Worm (Caenorhabditis elegans) whole organism, L1 larva: ENCODE measurements around the gene B0281.6.

ENCODE experiments used
- C04F5.9 ChIP-seq: sonication (generic microtip); optimal IDR thresholded peaks from 2 replicates; lab custom pipeline; 2016; ENCODE audit warnings: missing genetic modification characterization, missing compliant biosample characterization
- aha-1 ChIP-seq: fragments of 150-350 bp; optimal IDR thresholded peaks from 2 replicates; lab custom pipeline; 2014; ENCODE audit warnings: missing biosample characterization, missing genetic modification characterization
- aly-2 ChIP-seq: fragments of 150-350 bp; optimal IDR thresholded peaks from 2 replicates; lab custom pipeline; 2014; ENCODE audit warnings: missing biosample characterization, missing genetic modification characterization
- ama-1 ChIP-seq: fragments of 150-350 bp; optimal IDR thresholded peaks from 2 replicates; lab custom pipeline; 2014
- ceh-63 ChIP-seq: fragments of 200-800 bp; sonication (Bioruptor generic); optimal IDR thresholded peaks from 2 replicates; lab custom pipeline; 2018; ENCODE audit warnings: mild to moderate bottlenecking, missing genetic modification characterization, missing compliant biosample characterization
- ceh-82 ChIP-seq, 3 experiments: fragments of 150-350 bp in 1 of 3; sonication (generic microtip) in 2 of 3; optimal IDR thresholded peaks; 2 replicates each; lab custom pipeline; 2014 to 2017; ENCODE audit warnings: missing biosample characterization in 3 of 3, missing genetic modification characterization in 3 of 3
- ceh-88 ChIP-seq: fragments of 200-800 bp; sonication (Bioruptor generic); IDR thresholded peaks from 2 replicates; pipeline ENCODE4 v1.3.6; 2022; ENCODE audit warnings: missing genetic modification characterization, missing compliant biosample characterization
- dsc-1 ChIP-seq: sonication (generic microtip); optimal IDR thresholded peaks from 2 replicates; lab custom pipeline; 2016; ENCODE audit warnings: mild to moderate bottlenecking, missing genetic modification characterization, missing compliant biosample characterization
- efl-1 ChIP-seq, 4 experiments: fragments of 150-350 bp; optimal IDR thresholded peaks in 3 of 4; peaks in 1 of 4; 1 replicate in 1 of 4; 2 replicates in 3 of 4; lab custom pipeline; 2014; ENCODE audit warnings: missing biosample characterization in 2 of 4, missing genetic modification characterization in 2 of 4, missing genetic modification reagents in 2 of 4
- efl-3 ChIP-seq: fragments of 200-800 bp; sonication (Bioruptor generic); optimal IDR thresholded peaks from 2 replicates; lab custom pipeline; 2018; ENCODE audit warnings: mild to moderate bottlenecking, missing genetic modification characterization, missing compliant biosample characterization
- egl-13 ChIP-seq: sonication (generic microtip); optimal IDR thresholded peaks from 2 replicates; lab custom pipeline; 2016; ENCODE audit warnings: missing genotype, missing genetic modification reagents, missing genetic modification characterization, missing compliant biosample characterization
- elt-2 ChIP-seq: sonication (generic microtip); optimal IDR thresholded peaks from 2 replicates; lab custom pipeline; 2016; ENCODE audit warnings: missing genetic modification characterization, mild to moderate bottlenecking, inconsistent platforms, missing compliant biosample characterization, missing genetic modification reagents
- elt-3 ChIP-seq, 6 experiments: fragments of 150-350 bp in 1 of 6; sonication (generic microtip); optimal IDR thresholded peaks; 2 replicates each; lab custom pipeline; 2017 to 2018; ENCODE audit warnings: missing biosample characterization in 6 of 6, missing genetic modification characterization in 6 of 6, inconsistent platforms in 1 of 6
- fkh-10 ChIP-seq: sonication (generic microtip); optimal IDR thresholded peaks from 2 replicates; lab custom pipeline; 2017; ENCODE audit warnings: missing biosample characterization, missing genetic modification reagents, missing genetic modification characterization
- isw-1 ChIP-seq: fragments of 200-800 bp; sonication (Bioruptor generic); IDR thresholded peaks from 2 replicates; pipeline ENCODE4 v1.3.6; 2022; ENCODE audit warnings: missing genetic modification characterization, missing compliant biosample characterization
- lin-13 ChIP-seq: fragments of 150-350 bp; optimal IDR thresholded peaks from 2 replicates; lab custom pipeline; 2014; ENCODE audit warnings: missing biosample characterization, missing genetic modification reagents, missing genetic modification characterization
- lin-15B ChIP-seq: fragments of 150-350 bp; sonication (generic microtip); optimal IDR thresholded peaks from 3 replicates; lab custom pipeline; 2014; ENCODE audit warnings: missing biosample characterization, missing genetic modification characterization
- mab-9 ChIP-seq: fragments of 200-800 bp; sonication (Bioruptor generic); IDR thresholded peaks from 2 replicates; pipeline ENCODE4 v1.3.6; 2022; ENCODE audit warnings: missing genetic modification reagents, missing genetic modification characterization, missing compliant biosample characterization
- mef-2 ChIP-seq: fragments of 150-350 bp; optimal IDR thresholded peaks from 2 replicates; lab custom pipeline; 2014; ENCODE audit warnings: missing biosample characterization, missing genetic modification characterization
- nhr-11 ChIP-seq: fragments of 150-350 bp; optimal IDR thresholded peaks from 2 replicates; lab custom pipeline; 2014; ENCODE audit warnings: missing biosample characterization, missing genetic modification characterization
- nhr-84 ChIP-seq: sonication (generic microtip); optimal IDR thresholded peaks from 2 replicates; lab custom pipeline; 2017; ENCODE audit warnings: missing biosample characterization, missing genetic modification characterization
- nhr-85 ChIP-seq: sonication (generic microtip); peaks from one replicate; lab custom pipeline; 2016; ENCODE audit warnings: missing genetic modification characterization, inconsistent platforms, missing compliant biosample characterization
- pax-3 ChIP-seq: fragments of 200-800 bp; sonication (Bioruptor generic); optimal IDR thresholded peaks from 2 replicates; lab custom pipeline; 2018; ENCODE audit warnings: mild to moderate bottlenecking, missing genetic modification characterization, moderate library complexity, missing compliant biosample characterization
- rnt-1 ChIP-seq: sonication (generic microtip); optimal IDR thresholded peaks from 2 replicates; lab custom pipeline; 2016; ENCODE audit warnings: mild to moderate bottlenecking, missing genetic modification characterization, moderate library complexity, missing compliant biosample characterization
- sptf-1 ChIP-seq: fragments of 150-350 bp; optimal IDR thresholded peaks from 2 replicates; lab custom pipeline; 2014; ENCODE audit warnings: missing biosample characterization, missing genetic modification characterization
- sup-37 ChIP-seq: fragments of 200-800 bp; sonication (Bioruptor generic); optimal IDR thresholded peaks from 2 replicates; lab custom pipeline; 2018; ENCODE audit warnings: mild to moderate bottlenecking, missing genetic modification characterization, missing compliant biosample characterization
- swsn-7 ChIP-seq: sonication (generic microtip); optimal IDR thresholded peaks from 2 replicates; lab custom pipeline; 2016; ENCODE audit warnings: missing genetic modification characterization, missing compliant biosample characterization
- unc-62 ChIP-seq: fragments of 150-350 bp; optimal IDR thresholded peaks from 2 replicates; lab custom pipeline; 2014; ENCODE audit warnings: missing biosample characterization, missing genetic modification reagents, missing genetic modification characterization
- unc-86 ChIP-seq: sonication (generic microtip); optimal IDR thresholded peaks from 2 replicates; lab custom pipeline; 2016; ENCODE audit warnings: missing genetic modification characterization, missing compliant biosample characterization
- unc-98 ChIP-seq: fragments of 200-800 bp; sonication (Bioruptor generic); IDR thresholded peaks from 2 replicates; pipeline ENCODE4 v1.3.6; 2022; ENCODE audit warnings: missing genetic modification characterization, missing compliant biosample characterization
- vab-15 ChIP-seq: sonication (generic microtip); optimal IDR thresholded peaks from 2 replicates; lab custom pipeline; 2017; ENCODE audit warnings: missing genotype, mild to moderate bottlenecking, missing genetic modification characterization, missing compliant biosample characterization
- xbp-1 ChIP-seq: sonication (generic microtip); optimal IDR thresholded peaks from 2 replicates; lab custom pipeline; 2016; ENCODE audit warnings: missing genetic modification characterization, missing compliant biosample characterization
- ztf-11 ChIP-seq, 2 experiments: sonication (generic microtip); optimal IDR thresholded peaks; 2 replicates each; lab custom pipeline; 2016 to 2017; ENCODE audit warnings: missing genetic modification characterization in 2 of 2, missing biosample characterization in 1 of 2, missing compliant biosample characterization in 1 of 2
- ztf-4 ChIP-seq: fragments of 150-350 bp; optimal IDR thresholded peaks from 2 replicates; lab custom pipeline; 2014; ENCODE audit warnings: missing biosample characterization, missing genetic modification characterization

Gene B0281.6

ce11 chrII:2332220-2332619 lies 30.0 kb upstream of the B0281.6 start, which contains the start of gene F43C11.8:
TSS of gene F43C11.8 (plus strand) at chrII:2332520.
- no peak for TF ChIP-seq ztf-4 (tag; lab: Kevin White, UChicago)
- no peak for TF ChIP-seq dsc-1 (tag; lab: Kevin White, UChicago)
- no peak for TF ChIP-seq nhr-85 (tag; lab: Kevin White, UChicago)
- no peak for TF ChIP-seq unc-62
- no peak for TF ChIP-seq nhr-11 (tag; lab: Kevin White, UChicago)
- no peak for TF ChIP-seq lin-13 (GFP tag; lab: Kevin White, UChicago)
- no peak for TF ChIP-seq ceh-82 (tag; optimal IDR thresholded peaks at IDR 0.05; lab: Kevin White, UChicago)
- TF ChIP-seq rnt-1 (tag; lab: Kevin White, UChicago), result no peak
- no peak for TF ChIP-seq vab-15 (tag; lab: Kevin White, UChicago)
- TF ChIP-seq sup-37 (GFP tag; lab: Kevin White, UChicago), result no peak
- TF ChIP-seq ama-1 (lab: Kevin White, UChicago), result no peak
- no peak for TF ChIP-seq mef-2
- no peak for TF ChIP-seq swsn-7 (tag; lab: Kevin White, UChicago)
- no peak for TF ChIP-seq xbp-1 (tag; lab: Kevin White, UChicago)
- no peak for TF ChIP-seq ceh-88 (GFP tag; lab: Robert Waterston, UW)
- no peak for TF ChIP-seq C04F5.9 (tag; lab: Kevin White, UChicago)
- TF ChIP-seq, all 84 proteins: peak for 0

- TF ChIP-seq swsn-7 (tag; lab: Kevin White, UChicago) (no peak), unc-98 (GFP tag; lab: Robert Waterston, UW) (no peak), isw-1 (no peak), nhr-84 (tag; lab: Kevin White, UChicago) (no peak), lin-15B (tag; lab: Kevin White, UChicago) (no peak), pax-3 (tag; lab: Kevin White, UChicago) (no peak), vab-15 (tag; lab: Kevin White, UChicago) (no peak), fkh-10 (GFP tag; lab: Kevin White, UChicago) (no peak), mab-9 (GFP tag; lab: Robert Waterston, UW) (no peak), unc-86 (tag; lab: Kevin White, UChicago) (no peak), efl-3 (GFP tag; lab: Kevin White, UChicago) (no peak), ceh-63 (GFP tag; lab: Kevin White, UChicago) (no peak), aha-1 (no peak), sptf-1 (no peak), ztf-11 (tag; optimal IDR thresholded peaks at IDR 0.05; lab: Kevin White, UChicago) (no peak), egl-13 (tag; lab: Kevin White, UChicago) (no peak)
Measured at ce11 chrII:2330462-2330861, 28.2 kb upstream of the B0281.6 start.

ce11 chrII:2328963-2329442 lies 26.8 kb upstream of the B0281.6 start, which contains the start of the genes ZK1240.8 and ZK1240.1:
TSS of gene ZK1240.8 (minus strand) at chrII:2329063.
TSS of gene ZK1240.1 (plus strand) at chrII:2329392.
- peak; percentile 5 for TF ChIP-seq elt-2 (tag; lab: Kevin White, UChicago)
- no peak for TF ChIP-seq aly-2 (tag; lab: Kevin White, UChicago)

ce11 chrII:2324956-2325355 lies 22.7 kb upstream of the B0281.6 start, which contains the start of gene ZK1240.11:
TSS of gene ZK1240.11 (plus strand) at chrII:2325256.
- TF ChIP-seq elt-3 (tag; optimal IDR thresholded peaks at IDR 0.05; lab: Kevin White, UChicago), result no peak
- no peak for TF ChIP-seq efl-1 (optimal IDR thresholded peaks at IDR 0.05; lab: Kevin White, UChicago)
- TF ChIP-seq efl-1 (GFP tag; optimal IDR thresholded peaks at IDR 0.05 in 1 of 2; lab: Kevin White, UChicago), result peak in 1 of 2 experiments; percentile 25
